Fruit fly (Drosophila melanogaster) whole organism, embryonic: ENCODE measurements around the gene GstO2.
A peak's percentile ranks its signal among the peaks of the same experiment; 100 is the strongest.

Experiments
- Abd-B ChIP-seq: fragments of 200-800 bp; sonication (Bioruptor generic); optimal IDR thresholded peaks from 2 replicates; lab custom pipeline; 2018; ENCODE audit warnings: missing biosample characterization, mild to moderate bottlenecking, missing genetic modification characterization, moderate library complexity
- CG10274 ChIP-seq: fragments of 200-800 bp; sonication (Bioruptor generic); optimal IDR thresholded peaks from 3 replicates; lab custom pipeline; 2017; ENCODE audit warnings: missing biosample characterization, mild to moderate bottlenecking, missing genetic modification characterization
- CG10979 ChIP-seq: fragments of 200-800 bp; sonication (Bioruptor generic); optimal IDR thresholded peaks from 2 replicates; lab custom pipeline; 2018; ENCODE audit warnings: missing biosample characterization, mild to moderate bottlenecking, missing genetic modification characterization, moderate library complexity
- CG11456 ChIP-seq: fragments of 200-800 bp; sonication (Bioruptor generic); IDR thresholded peaks from 3 replicates; pipeline ENCODE4 v1.3.6; 2022; ENCODE audit warnings: missing biosample characterization, missing genetic modification characterization
- CG12299 ChIP-seq: fragments of 200-800 bp; sonication (Bioruptor generic); optimal IDR thresholded peaks from 2 replicates; lab custom pipeline; 2018; ENCODE audit warnings: missing biosample characterization, mild to moderate bottlenecking, missing genetic modification characterization
- CG12769 ChIP-seq: fragments of 200-800 bp; sonication (Bioruptor generic); optimal IDR thresholded peaks from 2 replicates; lab custom pipeline; 2019; ENCODE audit warnings: missing biosample characterization, mild to moderate bottlenecking, missing genetic modification characterization, moderate library complexity
- CG14014 ChIP-seq: fragments of 200-800 bp; sonication (Bioruptor generic); IDR thresholded peaks from 2 replicates; pipeline ENCODE4 v1.3.6; 2022; ENCODE audit warnings: missing biosample characterization, missing genetic modification characterization
- CG14050 ChIP-seq: fragments of 200-800 bp; sonication (Bioruptor generic); IDR thresholded peaks from 3 replicates; pipeline ENCODE4 v1.3.6; 2022; ENCODE audit warnings: missing biosample characterization, missing genetic modification characterization
- CG15011 ChIP-seq: fragments of 200-800 bp; sonication (Bioruptor generic); optimal IDR thresholded peaks from 3 replicates; lab custom pipeline; 2018; ENCODE audit warnings: missing biosample characterization, mild to moderate bottlenecking, missing genetic modification characterization
- CG15269 ChIP-seq: fragments of 200-800 bp; sonication (Bioruptor generic); optimal IDR thresholded peaks from 2 replicates; lab custom pipeline; 2018; ENCODE audit warnings: missing biosample characterization, mild to moderate bottlenecking, missing genetic modification characterization, moderate library complexity
- CG1529 ChIP-seq: fragments of 200-800 bp; sonication (Bioruptor generic); optimal IDR thresholded peaks from 3 replicates; lab custom pipeline; 2018; ENCODE audit warnings: missing biosample characterization, missing genetic modification characterization
- CG15696 ChIP-seq: fragments of 200-800 bp; sonication (Bioruptor generic); optimal IDR thresholded peaks from 2 replicates; lab custom pipeline; 2019; ENCODE audit warnings: missing biosample characterization, mild to moderate bottlenecking, missing genetic modification characterization, moderate library complexity
- CG16863 ChIP-seq: fragments of 200-800 bp; sonication (Bioruptor generic); optimal IDR thresholded peaks from 3 replicates; lab custom pipeline; 2016; ENCODE audit warnings: missing biosample characterization, missing genetic modification characterization
- CG17186 ChIP-seq: fragments of 200-800 bp; sonication (Bioruptor generic); optimal IDR thresholded peaks from 3 replicates; lab custom pipeline; 2017; ENCODE audit warnings: missing biosample characterization, missing genetic modification reagents, missing genetic modification characterization
- CG18011 ChIP-seq: fragments of 200-800 bp; sonication (Bioruptor generic); optimal IDR thresholded peaks from 2 replicates; lab custom pipeline; 2017; ENCODE audit warnings: missing biosample characterization, missing genetic modification characterization, mild to moderate bottlenecking, moderate library complexity, missing genotype
- CG18619 ChIP-seq: fragments of 200-800 bp; sonication (Bioruptor generic); optimal IDR thresholded peaks from 3 replicates; lab custom pipeline; 2017; ENCODE audit warnings: missing biosample characterization, mild to moderate bottlenecking, missing genetic modification characterization
- CG2678 ChIP-seq: fragments of 200-800 bp; sonication (Bioruptor generic); optimal IDR thresholded peaks from 3 replicates; lab custom pipeline; 2019; ENCODE audit warnings: missing biosample characterization, mild to moderate bottlenecking, missing genetic modification characterization, moderate library complexity
- CG3163 ChIP-seq: fragments of 200-800 bp; sonication (Bioruptor generic); optimal IDR thresholded peaks from 3 replicates; lab custom pipeline; 2016; ENCODE audit warnings: missing biosample characterization, missing genetic modification characterization
- CG3726 ChIP-seq: fragments of 200-800 bp; sonication (Bioruptor generic); IDR thresholded peaks from 3 replicates; pipeline ENCODE4, ENCODE4 v1.3.6; 2022; ENCODE audit warnings: missing biosample characterization, missing genetic modification characterization
- CG3838 ChIP-seq: fragments of 200-800 bp; sonication (Bioruptor generic); optimal IDR thresholded peaks from 3 replicates; lab custom pipeline; 2016; ENCODE audit warnings: missing biosample characterization, missing genetic modification characterization
- CG4617 ChIP-seq: fragments of 200-800 bp; sonication (Bioruptor generic); optimal IDR thresholded peaks from 3 replicates; lab custom pipeline; 2016; ENCODE audit warnings: missing biosample characterization, missing genetic modification characterization, borderline replicate concordance
- CG7271 ChIP-seq: fragments of 200-800 bp; sonication (Bioruptor generic); optimal IDR thresholded peaks from 2 replicates; lab custom pipeline; 2018; ENCODE audit warnings: missing biosample characterization, mild to moderate bottlenecking, missing genetic modification characterization, moderate library complexity
- CG7786 ChIP-seq: fragments of 200-800 bp; sonication (Bioruptor generic); optimal IDR thresholded peaks from 2 replicates; lab custom pipeline; 2016; ENCODE audit warnings: missing biosample characterization, missing genetic modification characterization
- CG8089 ChIP-seq: fragments of 200-800 bp; sonication (Bioruptor generic); optimal IDR thresholded peaks from 3 replicates; lab custom pipeline; 2016; ENCODE audit warnings: missing biosample characterization, missing genetic modification characterization
- CG8924 ChIP-seq: fragments of 200-800 bp; optimal IDR thresholded peaks from 3 replicates; lab custom pipeline; 2019; ENCODE audit warnings: missing biosample characterization, mild to moderate bottlenecking, missing genetic modification characterization, moderate library complexity
- CG9876 ChIP-seq: fragments of 200-800 bp; sonication (Bioruptor generic); optimal IDR thresholded peaks from 2 replicates; lab custom pipeline; 2016; ENCODE audit warnings: missing biosample characterization, missing genetic modification characterization
- Dbx ChIP-seq: fragments of 200-800 bp; sonication (Bioruptor generic); IDR thresholded peaks from 3 replicates; pipeline ENCODE4 v1.3.6; 2022; ENCODE audit warnings: missing biosample characterization, missing genetic modification characterization
- Dip3 ChIP-seq: fragments of 200-800 bp; sonication (Bioruptor generic); optimal IDR thresholded peaks from 3 replicates; lab custom pipeline; 2016; ENCODE audit warnings: missing biosample characterization, missing genetic modification characterization
- Drgx ChIP-seq: fragments of 200-800 bp; sonication (Bioruptor generic); IDR thresholded peaks from 2 replicates; pipeline ENCODE4 v1.3.6; 2022; ENCODE audit warnings: missing biosample characterization, missing genetic modification characterization
- Gug ChIP-seq: fragments of 200-800 bp; sonication (Bioruptor generic); IDR thresholded peaks from 4 replicates; pipeline ENCODE4 v1.3.6; 2022; ENCODE audit warnings: missing biosample characterization, missing genetic modification characterization
- Hr3 ChIP-seq: fragments of 200-800 bp; sonication (Bioruptor generic); optimal IDR thresholded peaks from 3 replicates; lab custom pipeline; 2016; ENCODE audit warnings: missing biosample characterization, missing genetic modification characterization
- Hr51 ChIP-seq, 2 experiments: fragments of 200-800 bp; sonication (Bioruptor generic); optimal IDR thresholded peaks; 2 replicates in 1 of 2; 3 replicates in 1 of 2; lab custom pipeline; 2016 to 2018; ENCODE audit warnings: missing biosample characterization in 2 of 2, missing genetic modification characterization in 2 of 2, mild to moderate bottlenecking in 1 of 2, moderate library complexity in 1 of 2
- MBD-R2 ChIP-seq: fragments of 200-800 bp; sonication (Bioruptor generic); IDR thresholded peaks from 2 replicates; pipeline ENCODE4 v1.3.6; 2022; ENCODE audit warnings: missing biosample characterization, missing genetic modification characterization
- Med ChIP-seq: fragments of 200-800 bp; sonication (Bioruptor generic); peaks from one replicate; lab custom pipeline; 2016; ENCODE audit warnings: missing biosample characterization, missing genetic modification characterization, mild to moderate bottlenecking, inconsistent platforms, moderate library complexity
- PHDP ChIP-seq: fragments of 200-800 bp; sonication (Bioruptor generic); optimal IDR thresholded peaks from 3 replicates; lab custom pipeline; 2018; ENCODE audit warnings: missing biosample characterization, mild to moderate bottlenecking, missing genetic modification characterization, moderate library complexity
- Side ChIP-seq: fragments of 200-800 bp; sonication (Bioruptor generic); optimal IDR thresholded peaks from 2 replicates; lab custom pipeline; 2016; ENCODE audit warnings: missing biosample characterization, missing genetic modification characterization
- Sry-β ChIP-seq: fragments of 200-800 bp; sonication (Bioruptor generic); optimal IDR thresholded peaks from 2 replicates; lab custom pipeline; 2018; ENCODE audit warnings: missing biosample characterization, mild to moderate bottlenecking, missing genetic modification characterization, moderate library complexity
- Trl ChIP-seq, 3 experiments: fragments of >200 bp in 2 of 3; fragments of 200-800 bp in 1 of 3; sonication (Bioruptor generic) in 1 of 3; optimal IDR thresholded peaks; 2 replicates in 1 of 3; 3 replicates in 2 of 3; lab custom pipeline; 2016 to 2017; ENCODE audit warnings: missing biosample characterization in 1 of 3, missing genetic modification characterization in 1 of 3
- Xbp1 ChIP-seq: fragments of 200-800 bp; sonication (Bioruptor generic); optimal IDR thresholded peaks from 3 replicates; lab custom pipeline; 2016; ENCODE audit warnings: missing biosample characterization, mild to moderate bottlenecking, missing genetic modification characterization
- amos ChIP-seq: fragments of 200-800 bp; sonication (Bioruptor generic); IDR thresholded peaks from 2 replicates; pipeline ENCODE4 v1.3.6; 2022; ENCODE audit warnings: missing biosample characterization, missing genetic modification characterization; ENCODE audit not compliant: partially characterized antibody
- ap ChIP-seq: fragments of 200-800 bp; sonication (Bioruptor generic); IDR thresholded peaks from 2 replicates; pipeline ENCODE4 v1.3.6; 2022; ENCODE audit warnings: missing biosample characterization, missing genetic modification characterization
- bbx ChIP-seq: fragments of 200-800 bp; sonication (Bioruptor generic); IDR thresholded peaks from 2 replicates; pipeline ENCODE4 v1.3.6; 2022; ENCODE audit warnings: missing biosample characterization, missing genetic modification characterization; ENCODE audit not compliant: partially characterized antibody
- btn ChIP-seq: fragments of 200-800 bp; sonication (Bioruptor generic); optimal IDR thresholded peaks from 2 replicates; lab custom pipeline; 2016; ENCODE audit warnings: missing biosample characterization, missing genetic modification characterization
- croc ChIP-seq: fragments of 200-800 bp; sonication (Bioruptor generic); conservative IDR thresholded peaks from 3 replicates; pipeline ENCODE4 v1.3.6; 2022; ENCODE audit warnings: missing biosample characterization, missing genetic modification characterization
- grau ChIP-seq: fragments of 200-800 bp; optimal IDR thresholded peaks from 3 replicates; lab custom pipeline; 2019; ENCODE audit warnings: missing biosample characterization, mild to moderate bottlenecking, missing genetic modification characterization, moderate library complexity
- inv ChIP-seq: fragments of 200-800 bp; sonication (Bioruptor generic); IDR thresholded peaks from 2 replicates; pipeline ENCODE4 v1.3.6; 2022; ENCODE audit warnings: missing biosample characterization, missing genetic modification characterization; ENCODE audit not compliant: partially characterized antibody
- jigr1 ChIP-seq: fragments of 200-800 bp; sonication (Bioruptor generic); IDR thresholded peaks from 3 replicates; pipeline ENCODE4 v1.3.6; 2022; ENCODE audit warnings: missing biosample characterization, missing genetic modification characterization
- mam ChIP-seq: fragments of 200-800 bp; sonication (Bioruptor generic); optimal IDR thresholded peaks from 3 replicates; lab custom pipeline; 2016; ENCODE audit warnings: missing biosample characterization, missing genetic modification characterization
- org-1 ChIP-seq: fragments of 200-800 bp; sonication (Bioruptor generic); optimal IDR thresholded peaks from 2 replicates; lab custom pipeline; 2017; ENCODE audit warnings: missing biosample characterization, missing genetic modification characterization
- peb ChIP-seq: fragments of 200-800 bp; sonication (Bioruptor generic); IDR thresholded peaks from 2 replicates; pipeline ENCODE4 v1.3.6; 2022; ENCODE audit warnings: missing biosample characterization, missing genetic modification characterization
- sim ChIP-seq: fragments of 200-800 bp; sonication (Bioruptor generic); IDR thresholded peaks from 2 replicates; pipeline ENCODE4 v1.3.6; 2022; ENCODE audit warnings: missing biosample characterization, missing genetic modification characterization

GstO2 gene

dm6 chr3L:8553125-8553524 lies 29.8 kb upstream of the GstO2 start (continued):
- TF ChIP-seq CG9876 (GFP tag; lab: Kevin White, UChicago), result no peak
- TF ChIP-seq CG1529 (GFP tag; lab: Kevin White, UChicago), result no peak
- no peak for TF ChIP-seq CG8924 (tag; lab: Kevin White, UChicago)
- no peak for TF ChIP-seq Hr3 (GFP tag; lab: Kevin White, UChicago)
- TF ChIP-seq CG4617 (GFP tag; lab: Kevin White, UChicago), result no peak
- TF ChIP-seq Hr51 (GFP tag; optimal IDR thresholded peaks at IDR 0.05; lab: Kevin White, UChicago), result no peak
- TF ChIP-seq Med, result peak; percentile 56
- TF ChIP-seq CG15269 (tag; lab: Kevin White, UChicago), result peak; percentile 3
- no peak for TF ChIP-seq CG14014 (GFP tag; lab: Robert Waterston, UW)
- TF ChIP-seq CG16863 (GFP tag; lab: Kevin White, UChicago), result no peak
- TF ChIP-seq CG15696 (tag; lab: Kevin White, UChicago), result no peak
- TF ChIP-seq CG18011 (GFP tag; lab: Kevin White, UChicago), result no peak
- 0 out of 2 replicates have a peak, but pooled peaks have one; percentile 6 for TF ChIP-seq peb (GFP tag; lab: Robert Waterston, UW)
- TF ChIP-seq CG11456, result no peak
- no peak for TF ChIP-seq inv (GFP tag; lab: Robert Waterston, UW)
- no peak for TF ChIP-seq Xbp1 (GFP tag; lab: Kevin White, UChicago)
- no peak for TF ChIP-seq CG18619 (GFP tag; lab: Kevin White, UChicago)
- peak; percentile 42; the same call in 2 of the 4 replicates for TF ChIP-seq Gug (GFP tag; lab: Robert Waterston, UW)
- TF ChIP-seq jigr1 (GFP tag; lab: Robert Waterston, UW), result no peak
- TF ChIP-seq btn, result no peak
- TF ChIP-seq CG10274 (GFP tag; lab: Kevin White, UChicago), result no peak
- TF ChIP-seq amos (GFP tag; lab: Robert Waterston, UW), result no peak
- no peak for TF ChIP-seq bbx (GFP tag; lab: Robert Waterston, UW)
- TF ChIP-seq CG7271, result no peak
- TF ChIP-seq CG3838 (GFP tag; lab: Kevin White, UChicago), result no peak
- TF ChIP-seq CG10979 (tag; lab: Kevin White, UChicago), result no peak
- TF ChIP-seq Dip3, result no peak
- no peak for TF ChIP-seq PHDP (tag; lab: Kevin White, UChicago)
- no peak for TF ChIP-seq CG12299 (tag; lab: Kevin White, UChicago)
- TF ChIP-seq CG14050 (GFP tag; lab: Robert Waterston, UW), result no peak
- TF ChIP-seq Drgx (GFP tag; lab: Robert Waterston, UW), result no peak
- TF ChIP-seq grau, result peak; percentile 91
- TF ChIP-seq CG12769 (tag; lab: Kevin White, UChicago), result peak; percentile 70
- TF ChIP-seq org-1 (GFP tag; lab: Kevin White, UChicago), result peak; percentile 16
- no peak for TF ChIP-seq CG8089 (GFP tag; lab: Kevin White, UChicago)
- TF ChIP-seq Side, result no peak
- TF ChIP-seq CG3726 (GFP tag; lab: Robert Waterston, UW), result no peak
- no peak for TF ChIP-seq mam (GFP tag; lab: Kevin White, UChicago)
- peak; percentile 44; the same call in 1 of the 3 replicates for TF ChIP-seq Dbx
- TF ChIP-seq sim (GFP tag; lab: Robert Waterston, UW), result no peak
- TF ChIP-seq CG2678, result peak; percentile 4
- no peak for TF ChIP-seq CG3163 (GFP tag; lab: Kevin White, UChicago)
- TF ChIP-seq MBD-R2 (GFP tag; lab: Robert Waterston, UW), result no peak
- no peak for TF ChIP-seq CG15011 (GFP tag; lab: Kevin White, UChicago)
- TF ChIP-seq CG17186 (GFP tag; lab: Kevin White, UChicago), result no peak
- no peak for TF ChIP-seq croc (GFP tag; lab: Robert Waterston, UW)
- TF ChIP-seq Sry-β (GFP tag; lab: Kevin White, UChicago), result no peak
- no peak for TF ChIP-seq Trl (optimal IDR thresholded peaks at IDR 0.05; lab: Kevin White, UChicago)
- no peak for TF ChIP-seq Trl (GFP tag; optimal IDR thresholded peaks at IDR 0.05; lab: Kevin White, UChicago)
- TF ChIP-seq ap (GFP tag; lab: Robert Waterston, UW), result no peak
- TF ChIP-seq CG7786 (GFP tag; lab: Kevin White, UChicago), result no peak
- no peak for TF ChIP-seq Abd-B (GFP tag; lab: Kevin White, UChicago)
